Fruit fly (Drosophila melanogaster): ENCODE measurements around the gene KFase.

DNA sequence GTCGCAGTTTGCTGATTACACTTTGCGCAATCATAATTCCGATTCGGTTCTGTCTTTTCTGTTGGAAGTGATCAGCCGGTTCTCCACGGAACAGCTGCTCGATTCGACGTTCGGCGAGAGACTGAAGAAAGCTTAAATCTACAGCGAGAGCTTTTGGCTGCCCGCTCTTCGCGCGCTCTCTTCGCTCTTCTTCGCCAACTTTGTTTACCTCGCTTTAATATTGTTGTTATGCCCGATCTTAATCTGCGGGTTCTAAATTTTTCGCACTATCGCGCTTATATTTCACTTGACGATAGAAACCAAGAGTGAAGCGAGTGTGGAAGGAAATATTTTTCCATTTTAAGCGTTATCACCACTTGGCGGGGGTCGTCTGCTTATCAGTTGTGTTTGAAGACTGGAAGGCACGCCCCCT is 5.9 kb upstream of the KFase start, which contains the start of gene CG9547:
- TF ChIP-seq Myc (optimal IDR thresholded peaks at IDR 0.05) (no peak), Mio (GFP tag; optimal IDR thresholded peaks at IDR 0.05) (no peak), Hr78 (GFP tag; optimal IDR thresholded peaks at IDR 0.05) (no peak), usp (GFP tag; optimal IDR thresholded peaks at IDR 0.05) (no peak), psq (GFP tag; optimal IDR thresholded peaks at IDR 0.05) (no peak), woc (GFP tag; optimal IDR thresholded peaks at IDR 0.05) (no peak), HLH106 (tag; optimal IDR thresholded peaks at IDR 0.05) (no peak), tai (GFP tag; optimal IDR thresholded peaks at IDR 0.05) (no peak), foxo (GFP tag; optimal IDR thresholded peaks at IDR 0.05) (no peak), CrebA (GFP tag; optimal IDR thresholded peaks at IDR 0.05; ENCODE audit: borderline replicate concordance) (no peak), OdsH (GFP tag; optimal IDR thresholded peaks at IDR 0.05) (no peak), pan (optimal IDR thresholded peaks at IDR 0.05) (no peak), lola (GFP tag; optimal IDR thresholded peaks at IDR 0.05) (no peak)
